Fruit fly (Drosophila melanogaster) whole organism, embryonic: ENCODE results near the gene Cand1.

ENCODE experiments used
- CG1024 ChIP-seq: fragments of 200-800 bp; sonication (Bioruptor generic); IDR thresholded peaks from 2 replicates; pipeline ENCODE4 v1.3.6; 2022; ENCODE audit warnings: missing biosample characterization, missing genetic modification characterization
- CG11093 ChIP-seq: fragments of 200-800 bp; sonication (Bioruptor generic); IDR thresholded peaks from 3 replicates; pipeline ENCODE4 v1.3.6; 2022; ENCODE audit warnings: missing biosample characterization, missing genetic modification characterization
- CG13624 ChIP-seq: fragments of 200-800 bp; sonication (Bioruptor generic); optimal IDR thresholded peaks from 2 replicates; lab custom pipeline; 2016; ENCODE audit warnings: missing biosample characterization, missing genetic modification characterization
- CG14860 ChIP-seq: fragments of 200-800 bp; sonication (Bioruptor generic); IDR thresholded peaks from 3 replicates; pipeline ENCODE4 v1.3.6; 2022; ENCODE audit warnings: missing biosample characterization, missing genetic modification characterization; ENCODE audit not compliant: partially characterized antibody
- CG15514 ChIP-seq: fragments of 200-800 bp; sonication (Bioruptor generic); optimal IDR thresholded peaks from 3 replicates; lab custom pipeline; 2017; ENCODE audit warnings: missing biosample characterization, missing genetic modification characterization, mild to moderate bottlenecking, moderate library complexity, missing genetic modification reagents
- CG1602 ChIP-seq: fragments of 200-800 bp; sonication (Bioruptor generic); optimal IDR thresholded peaks from 3 replicates; lab custom pipeline; 2016; ENCODE audit warnings: missing biosample characterization, missing genetic modification characterization
- CG2202 ChIP-seq: fragments of 200-800 bp; sonication (Bioruptor generic); optimal IDR thresholded peaks from 2 replicates; lab custom pipeline; 2018; ENCODE audit warnings: missing biosample characterization, mild to moderate bottlenecking, missing genetic modification characterization
- CG2678 ChIP-seq: fragments of 200-800 bp; sonication (Bioruptor generic); optimal IDR thresholded peaks from 3 replicates; lab custom pipeline; 2019; ENCODE audit warnings: missing biosample characterization, mild to moderate bottlenecking, missing genetic modification characterization, moderate library complexity
- CG2875 ChIP-seq: fragments of 200-800 bp; sonication (Bioruptor generic); optimal IDR thresholded peaks from 2 replicates; lab custom pipeline; 2017; ENCODE audit warnings: missing biosample characterization, mild to moderate bottlenecking, missing genetic modification characterization, missing genetic modification reagents
- CG30403 ChIP-seq: fragments of 200-800 bp; sonication (Bioruptor generic); optimal IDR thresholded peaks from 3 replicates; lab custom pipeline; 2016; ENCODE audit warnings: missing biosample characterization, missing genetic modification characterization
- CG32767 ChIP-seq: fragments of 200-800 bp; sonication (Bioruptor generic); IDR thresholded peaks from 2 replicates; pipeline ENCODE4 v1.3.6; 2022; ENCODE audit warnings: missing biosample characterization, missing genetic modification characterization
- CG34376 ChIP-seq: fragments of 200-800 bp; sonication (Bioruptor generic); optimal IDR thresholded peaks from 2 replicates; lab custom pipeline; 2018; ENCODE audit warnings: missing biosample characterization, mild to moderate bottlenecking, missing genetic modification characterization
- CG4360 ChIP-seq: fragments of 200-800 bp; sonication (Bioruptor generic); IDR thresholded peaks from 2 replicates; pipeline ENCODE4 v1.3.6; 2022; ENCODE audit warnings: missing biosample characterization, missing genetic modification characterization
- CG6689 ChIP-seq: fragments of 200-800 bp; sonication (Bioruptor generic); IDR thresholded peaks from 2 replicates; pipeline ENCODE4 v1.3.6; 2022; ENCODE audit warnings: missing biosample characterization, missing genetic modification characterization
- CG6791 ChIP-seq: fragments of 200-800 bp; sonication (Bioruptor generic); IDR thresholded peaks from 3 replicates; pipeline ENCODE4 v1.3.6; 2022; ENCODE audit warnings: missing biosample characterization, missing genetic modification characterization; ENCODE audit not compliant: partially characterized antibody
- CG8359 ChIP-seq: fragments of 200-800 bp; sonication (Bioruptor generic); optimal IDR thresholded peaks from 2 replicates; lab custom pipeline; 2017; ENCODE audit warnings: missing biosample characterization, mild to moderate bottlenecking, missing genetic modification characterization, borderline replicate concordance
- D19B ChIP-seq: fragments of 200-800 bp; sonication (Bioruptor generic); optimal IDR thresholded peaks from 2 replicates; lab custom pipeline; 2017; ENCODE audit warnings: missing biosample characterization, mild to moderate bottlenecking, missing genetic modification characterization
- Dbx ChIP-seq: fragments of 200-800 bp; sonication (Bioruptor generic); IDR thresholded peaks from 3 replicates; pipeline ENCODE4 v1.3.6; 2022; ENCODE audit warnings: missing biosample characterization, missing genetic modification characterization
- Dip3 ChIP-seq: fragments of 200-800 bp; sonication (Bioruptor generic); optimal IDR thresholded peaks from 3 replicates; lab custom pipeline; 2016; ENCODE audit warnings: missing biosample characterization, missing genetic modification characterization
- E2f1 ChIP-seq: fragments of 200-800 bp; sonication (Bioruptor generic); IDR thresholded peaks from 2 replicates; pipeline ENCODE4 v1.3.6; 2022; ENCODE audit warnings: missing biosample characterization, missing genetic modification characterization
- Hr3 ChIP-seq: fragments of 200-800 bp; sonication (Bioruptor generic); optimal IDR thresholded peaks from 3 replicates; lab custom pipeline; 2016; ENCODE audit warnings: missing biosample characterization, missing genetic modification characterization
- Hr51 ChIP-seq, 2 experiments: fragments of 200-800 bp; sonication (Bioruptor generic); optimal IDR thresholded peaks; 2 replicates in 1 of 2; 3 replicates in 1 of 2; lab custom pipeline; 2016 to 2018; ENCODE audit warnings: missing biosample characterization in 2 of 2, missing genetic modification characterization in 2 of 2, mild to moderate bottlenecking in 1 of 2, moderate library complexity in 1 of 2
- NC2α ChIP-seq: fragments of 200-800 bp; sonication (Bioruptor generic); optimal IDR thresholded peaks from 2 replicates; lab custom pipeline; 2016; ENCODE audit warnings: missing biosample characterization, missing genetic modification characterization
- NK7.1 ChIP-seq: fragments of 200-800 bp; sonication (Bioruptor generic); optimal IDR thresholded peaks from 3 replicates; lab custom pipeline; 2016; ENCODE audit warnings: missing biosample characterization, missing genetic modification characterization
- Poxn ChIP-seq: fragments of 200-800 bp; sonication (Bioruptor generic); IDR thresholded peaks from 2 replicates; pipeline ENCODE4 v1.3.6; 2022; ENCODE audit warnings: missing biosample characterization, missing genetic modification characterization
- Vsx1 ChIP-seq: fragments of 200-800 bp; sonication (Bioruptor generic); optimal IDR thresholded peaks from 2 replicates; lab custom pipeline; 2017; ENCODE audit warnings: missing biosample characterization, mild to moderate bottlenecking, missing genetic modification characterization, missing genetic modification reagents
- al ChIP-seq: fragments of 200-800 bp; sonication (Bioruptor generic); IDR thresholded peaks from 2 replicates; pipeline ENCODE4 v1.3.6; 2022; ENCODE audit warnings: missing biosample characterization, missing genetic modification characterization
- btn ChIP-seq: fragments of 200-800 bp; sonication (Bioruptor generic); optimal IDR thresholded peaks from 2 replicates; lab custom pipeline; 2016; ENCODE audit warnings: missing biosample characterization, missing genetic modification characterization
- caup ChIP-seq: fragments of 200-800 bp; sonication (Bioruptor generic); optimal IDR thresholded peaks from 3 replicates; lab custom pipeline; 2017; ENCODE audit warnings: missing biosample characterization, mild to moderate bottlenecking, missing genetic modification characterization, moderate library complexity; ENCODE audit not compliant: severe bottlenecking
- chif ChIP-seq, 2 experiments: fragments of 200-800 bp; sonication (Bioruptor generic); optimal IDR thresholded peaks; 3 replicates each; lab custom pipeline; 2016; ENCODE audit warnings: missing biosample characterization in 2 of 2, missing genetic modification characterization in 2 of 2
- crc ChIP-seq: fragments of 200-800 bp; sonication (Bioruptor generic); optimal IDR thresholded peaks from 2 replicates; lab custom pipeline; 2016; ENCODE audit warnings: missing biosample characterization, missing genetic modification characterization
- disco-r ChIP-seq: fragments of 200-800 bp; sonication (Bioruptor generic); optimal IDR thresholded peaks from 2 replicates; lab custom pipeline; 2016; ENCODE audit warnings: missing biosample characterization, missing genetic modification characterization
- fd64A ChIP-seq: fragments of 200-800 bp; sonication (Bioruptor generic); optimal IDR thresholded peaks from 3 replicates; lab custom pipeline; 2018; ENCODE audit warnings: missing biosample characterization, mild to moderate bottlenecking, missing genetic modification characterization
- fru ChIP-seq: fragments of >200 bp; optimal IDR thresholded peaks from 2 replicates; lab custom pipeline; 2017
- gce ChIP-seq: fragments of 200-800 bp; sonication (Bioruptor generic); IDR thresholded peaks from 3 replicates; pipeline ENCODE4 v1.3.6; 2022; ENCODE audit warnings: missing biosample characterization, missing genetic modification characterization
- grn ChIP-seq: fragments of 200-800 bp; sonication (Bioruptor generic); optimal IDR thresholded peaks from 3 replicates; lab custom pipeline; 2017; ENCODE audit warnings: missing biosample characterization, missing genetic modification characterization
- klu ChIP-seq: fragments of 200-800 bp; sonication (Bioruptor generic); IDR thresholded peaks from 2 replicates; pipeline ENCODE4 v1.3.6; 2022; ENCODE audit warnings: missing biosample characterization, missing genetic modification characterization
- lola ChIP-seq, 3 experiments: fragments of >200 bp in 2 of 3; fragments of 200-800 bp in 1 of 3; sonication (Bioruptor generic) in 1 of 3; optimal IDR thresholded peaks; 2 replicates each; lab custom pipeline; 2017 to 2019; ENCODE audit warnings: missing biosample characterization in 3 of 3, missing genetic modification characterization in 3 of 3, mild to moderate bottlenecking in 1 of 3, moderate library complexity in 1 of 3
- mld ChIP-seq: fragments of 200-800 bp; sonication (Bioruptor generic); IDR thresholded peaks from 3 replicates; pipeline ENCODE4 v1.3.6; 2022; ENCODE audit warnings: missing biosample characterization, missing genetic modification characterization; ENCODE audit not compliant: partially characterized antibody
- nerfin-1 ChIP-seq: fragments of 200-800 bp; sonication (Bioruptor generic); optimal IDR thresholded peaks from 3 replicates; lab custom pipeline; 2019; ENCODE audit warnings: missing biosample characterization, mild to moderate bottlenecking, missing genetic modification characterization, moderate library complexity
- pfk ChIP-seq: fragments of 200-800 bp; sonication (Bioruptor generic); optimal IDR thresholded peaks from 2 replicates; lab custom pipeline; 2018; ENCODE audit warnings: missing biosample characterization, mild to moderate bottlenecking, missing genetic modification characterization, moderate library complexity
- phol ChIP-seq: fragments of 200-800 bp; sonication (Bioruptor generic); optimal IDR thresholded peaks from 3 replicates; lab custom pipeline; 2018; ENCODE audit warnings: missing biosample characterization, mild to moderate bottlenecking, missing genetic modification characterization, moderate library complexity
- sens ChIP-seq: fragments of 200-800 bp; sonication (Bioruptor generic); peaks from one replicate; lab custom pipeline; 2016; ENCODE audit warnings: missing biosample characterization, missing genetic modification characterization
- shn ChIP-seq: fragments of 200-800 bp; sonication (Bioruptor generic); optimal IDR thresholded peaks from 3 replicates; lab custom pipeline; 2016; ENCODE audit warnings: missing biosample characterization, missing genetic modification characterization
- slbo ChIP-seq: fragments of 200-800 bp; sonication (Bioruptor generic); IDR thresholded peaks from 2 replicates; pipeline ENCODE4 v1.3.6; 2022; ENCODE audit warnings: missing biosample characterization, missing genetic modification characterization
- tin ChIP-seq: fragments of 200-800 bp; sonication (Bioruptor generic); optimal IDR thresholded peaks from 3 replicates; lab custom pipeline; 2016; ENCODE audit warnings: missing biosample characterization, missing genetic modification characterization
- unpg ChIP-seq: fragments of 200-800 bp; sonication (Bioruptor generic); optimal IDR thresholded peaks from 3 replicates; lab custom pipeline; 2018; ENCODE audit warnings: missing biosample characterization, mild to moderate bottlenecking, missing genetic modification characterization, moderate library complexity
- vvl ChIP-seq: fragments of 200-800 bp; sonication (Bioruptor generic); IDR thresholded peaks from 2 replicates; pipeline ENCODE4 v1.3.6; 2022; ENCODE audit warnings: missing biosample characterization, missing genetic modification characterization
- wek ChIP-seq: fragments of 200-800 bp; sonication (Bioruptor generic); optimal IDR thresholded peaks from 3 replicates; lab custom pipeline; 2018; ENCODE audit warnings: missing biosample characterization, mild to moderate bottlenecking, missing genetic modification characterization, moderate library complexity

The Cand1 gene

dm6 chr2L:10375464-10376236 lies 13.1 kb upstream of the Cand1 start, which contains the start of the genes CG33303 and dpr19 (continued):
- no peak for TF ChIP-seq mld (GFP tag; lab: Robert Waterston, UW)
- peak; percentile 9 for TF ChIP-seq CG8359 (GFP tag; lab: Kevin White, UChicago)
- peak; percentile 75 for TF ChIP-seq slbo (GFP tag; lab: Robert Waterston, UW)
- 0 out of 2 replicates have a peak, but pooled peaks have one; percentile 35 for TF ChIP-seq CG1024 (GFP tag; lab: Robert Waterston, UW)
- peak; percentile 86 for TF ChIP-seq unpg
- TF ChIP-seq CG11093 (GFP tag; lab: Robert Waterston, UW), result no peak
- no peak for TF ChIP-seq Poxn (GFP tag; lab: Robert Waterston, UW)
- no peak for TF ChIP-seq fd64A (GFP tag; lab: Kevin White, UChicago)
- TF ChIP-seq chif (GFP tag; optimal IDR thresholded peaks at IDR 0.05; lab: Kevin White, UChicago), result no peak
- peak; percentile 76 for TF ChIP-seq nerfin-1
- TF ChIP-seq wek (GFP tag; lab: Kevin White, UChicago), result peak; percentile 95
- TF ChIP-seq btn (GFP tag; lab: Kevin White, UChicago), result no peak
- no peak; the same call in 1 of the 2 replicates for TF ChIP-seq al (GFP tag; lab: Robert Waterston, UW)
- no peak for TF ChIP-seq crc (GFP tag; lab: Kevin White, UChicago)
- TF ChIP-seq Dip3 (GFP tag; lab: Kevin White, UChicago), result no peak
- peak; percentile 61 for TF ChIP-seq pfk (GFP tag; lab: Kevin White, UChicago)
- no peak for TF ChIP-seq CG14860 (GFP tag; lab: Robert Waterston, UW)
- TF ChIP-seq CG30403 (GFP tag; lab: Kevin White, UChicago), result peak; percentile 64
- TF ChIP-seq phol (tag; lab: Kevin White, UChicago), result peak; percentile 90
- TF ChIP-seq NK7.1 (GFP tag; lab: Kevin White, UChicago), result no peak
- TF ChIP-seq CG1602, result peak; percentile 52
- TF ChIP-seq CG13624, result no peak
- no peak for TF ChIP-seq Vsx1 (GFP tag; lab: Kevin White, UChicago)
- TF ChIP-seq disco-r (GFP tag; lab: Kevin White, UChicago), result no peak
- peak; percentile 36 for TF ChIP-seq CG2875 (GFP tag; lab: Kevin White, UChicago)
- TF ChIP-seq D19B (GFP tag; lab: Kevin White, UChicago), result peak; percentile 21
- no peak for TF ChIP-seq klu (GFP tag; lab: Robert Waterston, UW)
- TF ChIP-seq CG32767 (GFP tag; lab: Robert Waterston, UW), result peak; percentile 73; the same call in 1 of the 2 replicates
- TF ChIP-seq sens, result no peak
- TF ChIP-seq CG6689, result peak; percentile 68
- TF ChIP-seq CG2202, result peak; percentile 63
- no peak for TF ChIP-seq CG34376
- TF ChIP-seq CG6791 (GFP tag; lab: Robert Waterston, UW), result no peak
- no peak for TF ChIP-seq grn (GFP tag; lab: Kevin White, UChicago)
- TF ChIP-seq caup (GFP tag; lab: Kevin White, UChicago), result peak; percentile 74
- peak; percentile 54 for TF ChIP-seq tin (GFP tag; lab: Kevin White, UChicago)
- TF ChIP-seq CG2678 (tag; lab: Kevin White, UChicago), result peak; percentile 90
- TF ChIP-seq vvl (GFP tag; lab: Robert Waterston, UW), result peak; percentile 83
- TF ChIP-seq E2f1, result peak; percentile 60
- TF ChIP-seq lola (GFP tag; optimal IDR thresholded peaks at IDR 0.05; lab: Kevin White, UChicago), result peak in 1 of 3 experiments; percentile 77
- TF ChIP-seq gce, result peak; percentile 76
- TF ChIP-seq fru (lab: Kevin White, UChicago), result no peak
- TF ChIP-seq Dbx (GFP tag; lab: Robert Waterston, UW), result peak; percentile 65; the same call in 2 of the 3 replicates
- TF ChIP-seq Hr51 (GFP tag; optimal IDR thresholded peaks at IDR 0.05; lab: Kevin White, UChicago), result peak in 1 of 2 experiments; percentile 87
- TF ChIP-seq CG15514 (GFP tag; lab: Kevin White, UChicago), result peak; percentile 69
- 0 out of 2 replicates have a peak, but pooled peaks have one; percentile 7 for TF ChIP-seq CG4360 (GFP tag; lab: Robert Waterston, UW)
- no peak for TF ChIP-seq NC2α
- TF ChIP-seq Hr3, result peak; percentile 65
- no peak for TF ChIP-seq shn (GFP tag; lab: Kevin White, UChicago)
